Worm (Caenorhabditis elegans) whole organism, L1 larva: ENCODE measurements around the gene Y69E1A.1.
A peak's percentile ranks its signal among the peaks of the same experiment; 100 is the strongest.

Source experiments
- C16A3.4 ChIP-seq: fragments of 150-350 bp; optimal IDR thresholded peaks from 2 replicates; lab custom pipeline; 2014; ENCODE audit warnings: missing biosample characterization, missing genetic modification characterization
- alr-1 ChIP-seq: fragments of 200-800 bp; sonication (Bioruptor generic); optimal IDR thresholded peaks from 2 replicates; lab custom pipeline; 2018; ENCODE audit warnings: borderline replicate concordance, mild to moderate bottlenecking, missing genetic modification characterization, missing compliant biosample characterization
- aly-2 ChIP-seq: fragments of 150-350 bp; optimal IDR thresholded peaks from 2 replicates; lab custom pipeline; 2014; ENCODE audit warnings: missing biosample characterization, missing genetic modification characterization
- ama-1 ChIP-seq: fragments of 150-350 bp; optimal IDR thresholded peaks from 2 replicates; lab custom pipeline; 2014
- blmp-1 ChIP-seq: fragments of 150-350 bp; optimal IDR thresholded peaks from 2 replicates; lab custom pipeline; 2014; ENCODE audit warnings: missing biosample characterization, missing genetic modification characterization
- ceh-63 ChIP-seq: fragments of 200-800 bp; sonication (Bioruptor generic); optimal IDR thresholded peaks from 2 replicates; lab custom pipeline; 2018; ENCODE audit warnings: mild to moderate bottlenecking, missing genetic modification characterization, missing compliant biosample characterization
- ceh-8 ChIP-seq: fragments of 200-800 bp; sonication (Bioruptor generic); optimal IDR thresholded peaks from 2 replicates; lab custom pipeline; 2018; ENCODE audit warnings: mild to moderate bottlenecking, missing genetic modification characterization, moderate library complexity, missing compliant biosample characterization
- ceh-82 ChIP-seq, 3 experiments: fragments of 150-350 bp in 1 of 3; sonication (generic microtip) in 2 of 3; optimal IDR thresholded peaks; 2 replicates each; lab custom pipeline; 2014 to 2017; ENCODE audit warnings: missing biosample characterization in 3 of 3, missing genetic modification characterization in 3 of 3
- ceh-90 ChIP-seq: sonication (generic microtip); optimal IDR thresholded peaks from 2 replicates; lab custom pipeline; 2016; ENCODE audit warnings: missing genetic modification characterization, missing compliant biosample characterization
- dsc-1 ChIP-seq: sonication (generic microtip); optimal IDR thresholded peaks from 2 replicates; lab custom pipeline; 2016; ENCODE audit warnings: mild to moderate bottlenecking, missing genetic modification characterization, missing compliant biosample characterization
- efl-1 ChIP-seq, 4 experiments: fragments of 150-350 bp; optimal IDR thresholded peaks in 3 of 4; peaks in 1 of 4; 1 replicate in 1 of 4; 2 replicates in 3 of 4; lab custom pipeline; 2014; ENCODE audit warnings: missing biosample characterization in 2 of 4, missing genetic modification characterization in 2 of 4, missing genetic modification reagents in 2 of 4
- efl-3 ChIP-seq: fragments of 200-800 bp; sonication (Bioruptor generic); optimal IDR thresholded peaks from 2 replicates; lab custom pipeline; 2018; ENCODE audit warnings: mild to moderate bottlenecking, missing genetic modification characterization, missing compliant biosample characterization
- egl-13 ChIP-seq: sonication (generic microtip); optimal IDR thresholded peaks from 2 replicates; lab custom pipeline; 2016; ENCODE audit warnings: missing genotype, missing genetic modification reagents, missing genetic modification characterization, missing compliant biosample characterization
- egl-27 ChIP-seq, 2 experiments: fragments of 150-350 bp in 1 of 2; sonication (generic microtip); optimal IDR thresholded peaks; 3 replicates each; lab custom pipeline; 2017 to 2018; ENCODE audit warnings: missing biosample characterization in 2 of 2, missing genetic modification characterization in 2 of 2, missing genetic modification reagents in 2 of 2
- elt-2 ChIP-seq: sonication (generic microtip); optimal IDR thresholded peaks from 2 replicates; lab custom pipeline; 2016; ENCODE audit warnings: missing genetic modification characterization, mild to moderate bottlenecking, inconsistent platforms, missing compliant biosample characterization, missing genetic modification reagents
- fkh-8 ChIP-seq: sonication (generic microtip); optimal IDR thresholded peaks from 2 replicates; lab custom pipeline; 2016; ENCODE audit warnings: mild to moderate bottlenecking, missing genetic modification characterization, missing compliant biosample characterization
- fos-1 ChIP-seq: fragments of 150-350 bp; optimal IDR thresholded peaks from 2 replicates; lab custom pipeline; 2014; ENCODE audit warnings: missing biosample characterization, missing genetic modification characterization
- grh-1 ChIP-seq: fragments of 200-800 bp; sonication (Bioruptor generic); IDR thresholded peaks from 2 replicates; pipeline ENCODE4 v1.3.6; 2022; ENCODE audit warnings: missing genetic modification reagents, missing genetic modification characterization, missing compliant biosample characterization
- hlh-17 ChIP-seq: fragments of 200-800 bp; sonication (Bioruptor generic); optimal IDR thresholded peaks from 2 replicates; lab custom pipeline; 2018; ENCODE audit warnings: missing genetic modification characterization, mild to moderate bottlenecking, missing compliant biosample characterization, moderate library complexity, borderline replicate concordance
- irx-1 ChIP-seq: sonication (generic microtip); optimal IDR thresholded peaks from 2 replicates; lab custom pipeline; 2016; ENCODE audit warnings: missing genetic modification characterization, missing compliant biosample characterization
- jun-1 ChIP-seq: fragments of 150-350 bp; optimal IDR thresholded peaks from 2 replicates; lab custom pipeline; 2014; ENCODE audit warnings: missing biosample characterization, missing genetic modification reagents, missing genetic modification characterization
- lin-13 ChIP-seq: fragments of 150-350 bp; optimal IDR thresholded peaks from 2 replicates; lab custom pipeline; 2014; ENCODE audit warnings: missing biosample characterization, missing genetic modification reagents, missing genetic modification characterization
- lin-14 ChIP-seq: fragments of 200-800 bp; sonication (Bioruptor generic); optimal IDR thresholded peaks from 2 replicates; lab custom pipeline; 2018; ENCODE audit warnings: mild to moderate bottlenecking, missing genetic modification characterization, moderate library complexity, missing compliant biosample characterization
- lin-15B ChIP-seq: fragments of 150-350 bp; sonication (generic microtip); optimal IDR thresholded peaks from 3 replicates; lab custom pipeline; 2014; ENCODE audit warnings: missing biosample characterization, missing genetic modification characterization
- lin-35 ChIP-seq, 2 experiments: fragments of 150-350 bp; optimal IDR thresholded peaks; 2 replicates each; lab custom pipeline; 2014; ENCODE audit warnings: missing biosample characterization in 2 of 2, missing genetic modification characterization in 2 of 2, missing genetic modification reagents in 2 of 2
- lsy-2 ChIP-seq, 2 experiments: fragments of 150-350 bp; optimal IDR thresholded peaks; 2 replicates each; lab custom pipeline; 2014; ENCODE audit warnings: missing biosample characterization in 2 of 2, missing genetic modification characterization in 2 of 2
- mab-9 ChIP-seq: fragments of 200-800 bp; sonication (Bioruptor generic); IDR thresholded peaks from 2 replicates; pipeline ENCODE4 v1.3.6; 2022; ENCODE audit warnings: missing genetic modification reagents, missing genetic modification characterization, missing compliant biosample characterization
- mep-1 ChIP-seq: fragments of 150-350 bp; optimal IDR thresholded peaks from 2 replicates; lab custom pipeline; 2014; ENCODE audit warnings: missing biosample characterization, missing genetic modification characterization
- nhr-11 ChIP-seq: fragments of 150-350 bp; optimal IDR thresholded peaks from 2 replicates; lab custom pipeline; 2014; ENCODE audit warnings: missing biosample characterization, missing genetic modification characterization
- nhr-12 ChIP-seq: sonication (generic microtip); optimal IDR thresholded peaks from 2 replicates; lab custom pipeline; 2017; ENCODE audit warnings: missing biosample characterization, missing genetic modification characterization
- nhr-20 ChIP-seq: sonication (generic microtip); optimal IDR thresholded peaks from 2 replicates; lab custom pipeline; 2016; ENCODE audit warnings: mild to moderate bottlenecking, missing genetic modification characterization, missing compliant biosample characterization
- nhr-28 ChIP-seq: fragments of 150-350 bp; optimal IDR thresholded peaks from 2 replicates; lab custom pipeline; 2014; ENCODE audit warnings: missing biosample characterization, missing genetic modification characterization
- nhr-47 ChIP-seq: sonication (generic microtip); optimal IDR thresholded peaks from 2 replicates; lab custom pipeline; 2016; ENCODE audit warnings: mild to moderate bottlenecking, missing genetic modification characterization, moderate library complexity, missing compliant biosample characterization
- nhr-71 ChIP-seq: sonication (generic microtip); optimal IDR thresholded peaks from 2 replicates; lab custom pipeline; 2016; ENCODE audit warnings: mild to moderate bottlenecking, missing genetic modification characterization, moderate library complexity, missing compliant biosample characterization
- nhr-76 ChIP-seq: sonication (generic microtip); optimal IDR thresholded peaks from 2 replicates; lab custom pipeline; 2017; ENCODE audit warnings: missing biosample characterization, missing genetic modification characterization
- nhr-77 ChIP-seq: fragments of 150-350 bp; optimal IDR thresholded peaks from 2 replicates; lab custom pipeline; 2014; ENCODE audit warnings: missing biosample characterization, missing genetic modification characterization
- nhr-84 ChIP-seq: sonication (generic microtip); optimal IDR thresholded peaks from 2 replicates; lab custom pipeline; 2017; ENCODE audit warnings: missing biosample characterization, missing genetic modification characterization
- nhr-85 ChIP-seq: sonication (generic microtip); peaks from one replicate; lab custom pipeline; 2016; ENCODE audit warnings: missing genetic modification characterization, inconsistent platforms, missing compliant biosample characterization
- pax-3 ChIP-seq: fragments of 200-800 bp; sonication (Bioruptor generic); optimal IDR thresholded peaks from 2 replicates; lab custom pipeline; 2018; ENCODE audit warnings: mild to moderate bottlenecking, missing genetic modification characterization, moderate library complexity, missing compliant biosample characterization
- pqm-1 ChIP-seq: sonication (generic microtip); optimal IDR thresholded peaks from 3 replicates; lab custom pipeline; 2017; ENCODE audit warnings: missing biosample characterization, missing genetic modification characterization
- rnt-1 ChIP-seq: sonication (generic microtip); optimal IDR thresholded peaks from 2 replicates; lab custom pipeline; 2016; ENCODE audit warnings: mild to moderate bottlenecking, missing genetic modification characterization, moderate library complexity, missing compliant biosample characterization
- snu-23 ChIP-seq: sonication (generic microtip); optimal IDR thresholded peaks from 2 replicates; lab custom pipeline; 2016; ENCODE audit warnings: missing genetic modification characterization, missing compliant biosample characterization
- swsn-7 ChIP-seq: sonication (generic microtip); optimal IDR thresholded peaks from 2 replicates; lab custom pipeline; 2016; ENCODE audit warnings: missing genetic modification characterization, missing compliant biosample characterization
- tbx-2 ChIP-seq: sonication (generic microtip); optimal IDR thresholded peaks from 2 replicates; lab custom pipeline; 2016; ENCODE audit warnings: missing genetic modification characterization, missing compliant biosample characterization
- unc-130 ChIP-seq: fragments of 150-350 bp; optimal IDR thresholded peaks from 2 replicates; lab custom pipeline; 2017; ENCODE audit warnings: missing biosample characterization, missing genetic modification characterization, inconsistent platforms
- unc-30 ChIP-seq: sonication (generic microtip); optimal IDR thresholded peaks from 2 replicates; lab custom pipeline; 2017; ENCODE audit warnings: missing biosample characterization, missing genetic modification characterization
- unc-86 ChIP-seq: sonication (generic microtip); optimal IDR thresholded peaks from 2 replicates; lab custom pipeline; 2016; ENCODE audit warnings: missing genetic modification characterization, missing compliant biosample characterization
- unc-98 ChIP-seq: fragments of 200-800 bp; sonication (Bioruptor generic); IDR thresholded peaks from 2 replicates; pipeline ENCODE4 v1.3.6; 2022; ENCODE audit warnings: missing genetic modification characterization, missing compliant biosample characterization
- xbp-1 ChIP-seq: sonication (generic microtip); optimal IDR thresholded peaks from 2 replicates; lab custom pipeline; 2016; ENCODE audit warnings: missing genetic modification characterization, missing compliant biosample characterization
- zag-1 ChIP-seq: fragments of 150-350 bp; optimal IDR thresholded peaks from 2 replicates; lab custom pipeline; 2014; ENCODE audit warnings: missing biosample characterization, missing genetic modification characterization
- zip-4 ChIP-seq: fragments of 200-800 bp; sonication (Bioruptor generic); optimal IDR thresholded peaks from 2 replicates; lab custom pipeline; 2018; ENCODE audit warnings: mild to moderate bottlenecking, missing genetic modification characterization, moderate library complexity, missing compliant biosample characterization
- ztf-11 ChIP-seq, 2 experiments: sonication (generic microtip); optimal IDR thresholded peaks; 2 replicates each; lab custom pipeline; 2016 to 2017; ENCODE audit warnings: missing genetic modification characterization in 2 of 2, missing biosample characterization in 1 of 2, missing compliant biosample characterization in 1 of 2

Y69E1A.1 gene

DNA sequence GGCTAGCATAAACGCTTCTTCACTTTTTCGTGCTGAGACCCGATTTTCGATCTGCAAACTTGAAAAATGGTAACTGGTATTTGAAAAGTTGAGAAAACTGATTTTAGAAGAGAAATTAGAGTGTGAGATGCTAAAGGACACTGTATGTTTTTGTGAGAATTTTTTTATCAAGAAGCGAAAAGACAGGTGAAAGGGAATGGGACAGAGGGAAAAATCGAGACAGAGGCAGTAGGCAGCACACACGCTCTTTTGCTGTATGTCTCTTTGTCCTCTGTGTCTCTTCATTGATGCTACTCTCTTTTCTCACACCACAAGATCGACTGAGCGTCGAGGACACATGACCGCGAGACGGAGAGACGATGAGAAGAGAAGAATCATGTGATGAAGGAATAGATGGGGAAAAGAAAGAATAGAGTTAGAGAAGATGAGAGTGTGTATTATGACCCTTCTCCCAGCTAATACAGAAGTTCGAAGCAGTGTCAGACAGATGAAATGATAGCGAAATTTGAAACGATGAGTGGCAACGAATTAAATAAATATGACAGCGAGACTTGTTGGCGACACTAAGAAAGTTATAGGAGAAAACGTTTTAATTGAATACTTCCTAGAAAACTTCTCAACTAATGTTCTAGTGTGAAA, 12.7 kb downstream of the Y69E1A.1 start, which contains the start of gene lgg-2:
Gene lgg-2, minus strand, starts transcription at position 51 of the 639 bp plus-strand sequence.
- peak; percentile 97 for TF ChIP-seq nhr-47 (tag; lab: Kevin White, UChicago)
- no peak for TF ChIP-seq lin-15B (tag; lab: Kevin White, UChicago)
- no peak for TF ChIP-seq efl-3 (GFP tag; lab: Kevin White, UChicago)
- TF ChIP-seq lin-13 (GFP tag; lab: Kevin White, UChicago) = peak; percentile 95
- TF ChIP-seq lin-35 (GFP tag; optimal IDR thresholded peaks at IDR 0.05; lab: Kevin White, UChicago) = peak; percentile 84 to 90
- TF ChIP-seq nhr-85 (tag; lab: Kevin White, UChicago) = peak; percentile 99
- peak; percentile 86 for TF ChIP-seq grh-1 (GFP tag; lab: Robert Waterston, UW)
- TF ChIP-seq ceh-63 (GFP tag; lab: Kevin White, UChicago) = no peak
- TF ChIP-seq unc-98 = peak; percentile 29; the same call in 1 of the 2 replicates
- TF ChIP-seq egl-27 (tag; optimal IDR thresholded peaks at IDR 0.05; lab: Kevin White, UChicago) = peak; percentile 52 to 76
- peak; percentile 89 to 92 for TF ChIP-seq efl-1 (optimal IDR thresholded peaks at IDR 0.05; lab: Kevin White, UChicago)
- TF ChIP-seq efl-1 (GFP tag; optimal IDR thresholded peaks at IDR 0.05 in 1 of 2; lab: Kevin White, UChicago) = peak; percentile 68 to 97
- TF ChIP-seq egl-13 (tag; lab: Kevin White, UChicago) = peak; percentile 92
- TF ChIP-seq nhr-76 = no peak
- peak; percentile 97 for TF ChIP-seq blmp-1 (tag; lab: Kevin White, UChicago)
- TF ChIP-seq ceh-8 (GFP tag; lab: Kevin White, UChicago) = peak; percentile 93
- peak; percentile 96 for TF ChIP-seq unc-86
- peak; percentile 99 for TF ChIP-seq tbx-2
- peak; percentile 96 for TF ChIP-seq rnt-1 (tag; lab: Kevin White, UChicago)
- peak; percentile 99 for TF ChIP-seq nhr-20 (tag; lab: Kevin White, UChicago)
- peak; percentile 96 for TF ChIP-seq nhr-11
- TF ChIP-seq ceh-82 (tag; optimal IDR thresholded peaks at IDR 0.05; lab: Kevin White, UChicago) = peak; percentile 90 to 95 (median 94)
- peak; percentile 99 for TF ChIP-seq lin-14 (GFP tag; lab: Kevin White, UChicago)
- TF ChIP-seq unc-130 (tag; lab: Kevin White, UChicago) = no peak
- TF ChIP-seq dsc-1 (tag; lab: Kevin White, UChicago) = peak; percentile 93
- peak; percentile 93 for TF ChIP-seq xbp-1 (tag; lab: Kevin White, UChicago)
- peak in 1 of 2 experiments; percentile 85 for TF ChIP-seq ztf-11 (tag; optimal IDR thresholded peaks at IDR 0.05; lab: Kevin White, UChicago)
- TF ChIP-seq swsn-7 = peak; percentile 99
- TF ChIP-seq ama-1 (lab: Kevin White, UChicago) = peak; percentile 94
- TF ChIP-seq zip-4 (GFP tag; lab: Kevin White, UChicago) = peak; percentile 80
- peak; percentile 95 to 96 for TF ChIP-seq lsy-2 (tag; optimal IDR thresholded peaks at IDR 0.05; lab: Kevin White, UChicago)
- TF ChIP-seq ceh-90 = no peak
- TF ChIP-seq elt-2 (tag; lab: Kevin White, UChicago) = peak; percentile 89
- no peak for TF ChIP-seq nhr-12 (tag; lab: Kevin White, UChicago)
- TF ChIP-seq snu-23 = peak; percentile 99
- TF ChIP-seq nhr-77 (tag; lab: Kevin White, UChicago) = peak; percentile 88
- TF ChIP-seq nhr-71 (tag; lab: Kevin White, UChicago) = peak; percentile 100
- peak; percentile 98 for TF ChIP-seq mep-1 (tag; lab: Kevin White, UChicago)
- no peak for TF ChIP-seq nhr-84
- TF ChIP-seq unc-30 = no peak
- TF ChIP-seq fkh-8 (tag; lab: Kevin White, UChicago) = peak; percentile 92
- TF ChIP-seq fos-1 = peak; percentile 87
- peak; percentile 36 for TF ChIP-seq pqm-1 (tag; lab: Kevin White, UChicago)
- TF ChIP-seq zag-1 (tag; lab: Kevin White, UChicago) = peak; percentile 61
- TF ChIP-seq pax-3 (tag; lab: Kevin White, UChicago) = peak; percentile 86
- TF ChIP-seq jun-1 (tag; lab: Kevin White, UChicago) = peak; percentile 95
- TF ChIP-seq C16A3.4 (tag; lab: Kevin White, UChicago) = peak; percentile 85
- TF ChIP-seq mab-9 (GFP tag; lab: Robert Waterston, UW) = peak; percentile 84
- TF ChIP-seq alr-1 = no peak
- no peak for TF ChIP-seq hlh-17 (GFP tag; lab: Kevin White, UChicago)
- peak; percentile 93 for TF ChIP-seq irx-1 (tag; lab: Kevin White, UChicago)
- peak; percentile 55 for TF ChIP-seq aly-2 (tag; lab: Kevin White, UChicago)
- TF ChIP-seq nhr-28 (tag; lab: Kevin White, UChicago) = no peak
